Fruit fly (Drosophila melanogaster) whole organism, embryonic: ENCODE results near the gene CG32176.

ENCODE experiments used
- Abd-B ChIP-seq: fragments of 200-800 bp; sonication (Bioruptor generic); optimal IDR thresholded peaks from 2 replicates; lab custom pipeline; 2018; ENCODE audit warnings: missing biosample characterization, mild to moderate bottlenecking, missing genetic modification characterization, moderate library complexity
- Ada2b ChIP-seq: fragments of 200-800 bp; sonication (Bioruptor generic); IDR thresholded peaks from 2 replicates; pipeline ENCODE4 v1.3.6; 2022; ENCODE audit warnings: missing biosample characterization, missing genetic modification characterization
- B-H2 ChIP-seq: fragments of 200-800 bp; sonication (Bioruptor generic); optimal IDR thresholded peaks from 2 replicates; lab custom pipeline; 2018; ENCODE audit warnings: missing biosample characterization, mild to moderate bottlenecking, missing genetic modification characterization
- CG10654 ChIP-seq: fragments of 200-800 bp; sonication (Bioruptor generic); optimal IDR thresholded peaks from 2 replicates; lab custom pipeline; 2016; ENCODE audit warnings: missing biosample characterization, missing genetic modification characterization
- CG11560 ChIP-seq: fragments of 200-800 bp; sonication (Bioruptor generic); IDR thresholded peaks from 3 replicates; pipeline ENCODE4 v1.3.6; 2022; ENCODE audit warnings: missing biosample characterization, missing genetic modification characterization
- CG13287 ChIP-seq: fragments of 200-800 bp; sonication (Bioruptor generic); IDR thresholded peaks from 2 replicates; pipeline ENCODE4 v1.3.6; 2022; ENCODE audit warnings: missing biosample characterization, missing genetic modification characterization; ENCODE audit not compliant: partially characterized antibody
- CG14014 ChIP-seq: fragments of 200-800 bp; sonication (Bioruptor generic); IDR thresholded peaks from 2 replicates; pipeline ENCODE4 v1.3.6; 2022; ENCODE audit warnings: missing biosample characterization, missing genetic modification characterization
- CG1647 ChIP-seq: fragments of 200-800 bp; sonication (Bioruptor generic); optimal IDR thresholded peaks from 3 replicates; lab custom pipeline; 2016; ENCODE audit warnings: missing biosample characterization, missing genetic modification characterization
- CG17186 ChIP-seq: fragments of 200-800 bp; sonication (Bioruptor generic); optimal IDR thresholded peaks from 3 replicates; lab custom pipeline; 2017; ENCODE audit warnings: missing biosample characterization, missing genetic modification reagents, missing genetic modification characterization
- CG17328 ChIP-seq: fragments of 200-800 bp; sonication (Bioruptor generic); IDR thresholded peaks from 2 replicates; pipeline ENCODE4 v1.3.6; 2022; ENCODE audit warnings: missing biosample characterization, missing genetic modification characterization
- CG2678 ChIP-seq: fragments of 200-800 bp; sonication (Bioruptor generic); optimal IDR thresholded peaks from 3 replicates; lab custom pipeline; 2019; ENCODE audit warnings: missing biosample characterization, mild to moderate bottlenecking, missing genetic modification characterization, moderate library complexity
- CG2875 ChIP-seq: fragments of 200-800 bp; sonication (Bioruptor generic); optimal IDR thresholded peaks from 2 replicates; lab custom pipeline; 2017; ENCODE audit warnings: missing biosample characterization, mild to moderate bottlenecking, missing genetic modification characterization, missing genetic modification reagents
- CG3065 ChIP-seq: fragments of 200-800 bp; sonication (Bioruptor generic); optimal IDR thresholded peaks from 2 replicates; lab custom pipeline; 2016; ENCODE audit warnings: missing biosample characterization, missing genetic modification characterization
- CG31224 ChIP-seq: fragments of 200-800 bp; sonication (Bioruptor generic); IDR thresholded peaks from 2 replicates; pipeline ENCODE4 v1.3.6; 2022; ENCODE audit warnings: missing biosample characterization, missing genetic modification characterization
- CG32532 ChIP-seq: fragments of 200-800 bp; sonication (Bioruptor generic); IDR thresholded peaks from 2 replicates; pipeline ENCODE4 v1.3.6; 2022; ENCODE audit warnings: missing biosample characterization, missing genetic modification characterization
- CG3838 ChIP-seq: fragments of 200-800 bp; sonication (Bioruptor generic); optimal IDR thresholded peaks from 3 replicates; lab custom pipeline; 2016; ENCODE audit warnings: missing biosample characterization, missing genetic modification characterization
- CG4360 ChIP-seq: fragments of 200-800 bp; sonication (Bioruptor generic); IDR thresholded peaks from 2 replicates; pipeline ENCODE4 v1.3.6; 2022; ENCODE audit warnings: missing biosample characterization, missing genetic modification characterization
- CG4707 ChIP-seq: fragments of 200-800 bp; sonication (Bioruptor generic); optimal IDR thresholded peaks from 2 replicates; lab custom pipeline; 2018; ENCODE audit warnings: missing biosample characterization, mild to moderate bottlenecking, missing genetic modification characterization, moderate library complexity
- CG5180 ChIP-seq: fragments of 200-800 bp; sonication (Bioruptor generic); optimal IDR thresholded peaks from 3 replicates; lab custom pipeline; 2017; ENCODE audit warnings: missing biosample characterization, missing genetic modification characterization, mild to moderate bottlenecking, moderate library complexity, missing genetic modification reagents
- CG7357 ChIP-seq: fragments of 200-800 bp; sonication (Bioruptor generic); IDR thresholded peaks from 3 replicates; pipeline ENCODE4 v1.3.6; 2022; ENCODE audit warnings: missing biosample characterization, missing genetic modification characterization
- CG7745 ChIP-seq: fragments of 200-800 bp; sonication (Bioruptor generic); optimal IDR thresholded peaks from 2 replicates; lab custom pipeline; 2018; ENCODE audit warnings: missing biosample characterization, mild to moderate bottlenecking, missing genetic modification characterization, moderate library complexity
- CkIIα-i1 ChIP-seq: fragments of 200-800 bp; sonication (Bioruptor generic); IDR thresholded peaks from 2 replicates; pipeline ENCODE4 v1.3.6; 2022; ENCODE audit warnings: missing biosample characterization, missing genetic modification characterization
- Dbx ChIP-seq: fragments of 200-800 bp; sonication (Bioruptor generic); IDR thresholded peaks from 3 replicates; pipeline ENCODE4 v1.3.6; 2022; ENCODE audit warnings: missing biosample characterization, missing genetic modification characterization
- Dll ChIP-seq: fragments of 200-800 bp; sonication (Bioruptor generic); IDR thresholded peaks from 4 replicates; pipeline ENCODE4 v1.3.6; 2022; ENCODE audit warnings: missing biosample characterization, missing genetic modification characterization; ENCODE audit not compliant: partially characterized antibody
- H2.0 ChIP-seq: fragments of 200-800 bp; sonication (Bioruptor generic); IDR thresholded peaks from 2 replicates; pipeline ENCODE4 v1.3.6; 2022; ENCODE audit warnings: missing biosample characterization, missing genetic modification characterization
- NFAT ChIP-seq: fragments of 200-800 bp; sonication (Bioruptor generic); IDR thresholded peaks from 2 replicates; pipeline ENCODE4 v1.3.6; 2022; ENCODE audit warnings: missing biosample characterization, missing genetic modification characterization
- Optix ChIP-seq: fragments of 200-800 bp; sonication (Bioruptor generic); IDR thresholded peaks from 3 replicates; pipeline ENCODE4 v1.3.6; 2022; ENCODE audit warnings: missing biosample characterization, missing genetic modification characterization
- Six4 ChIP-seq: fragments of 200-800 bp; sonication (Bioruptor generic); optimal IDR thresholded peaks from 2 replicates; lab custom pipeline; 2016; ENCODE audit warnings: missing biosample characterization, missing genetic modification characterization
- bigmax ChIP-seq: fragments of 200-800 bp; sonication (Bioruptor generic); optimal IDR thresholded peaks from 2 replicates; lab custom pipeline; 2018; ENCODE audit warnings: missing biosample characterization, mild to moderate bottlenecking, missing genetic modification characterization
- chinmo ChIP-seq: fragments of 200-800 bp; sonication (Bioruptor generic); IDR thresholded peaks from 4 replicates; pipeline ENCODE4 v1.3.6; 2022; ENCODE audit warnings: missing biosample characterization, missing genetic modification characterization; ENCODE audit not compliant: partially characterized antibody
- chm ChIP-seq: fragments of 200-800 bp; sonication (Bioruptor generic); IDR thresholded peaks from 2 replicates; pipeline ENCODE4 v1.3.6; 2022; ENCODE audit warnings: missing biosample characterization, missing genetic modification characterization
- da ChIP-seq: fragments of 200-800 bp; sonication (Bioruptor generic); optimal IDR thresholded peaks from 2 replicates; lab custom pipeline; 2016; ENCODE audit warnings: missing biosample characterization, missing genetic modification characterization
- dimm ChIP-seq: fragments of 200-800 bp; sonication (Bioruptor generic); IDR thresholded peaks from 2 replicates; pipeline ENCODE4 v1.3.6; 2022; ENCODE audit warnings: missing biosample characterization, missing genetic modification characterization
- esg ChIP-seq: fragments of 200-800 bp; sonication (Bioruptor generic); conservative IDR thresholded peaks from 2 replicates; pipeline ENCODE4 v1.3.6; 2022; ENCODE audit warnings: missing biosample characterization, missing genetic modification characterization
- eyg ChIP-seq: fragments of 200-800 bp; sonication (Bioruptor generic); optimal IDR thresholded peaks from 3 replicates; lab custom pipeline; 2016; ENCODE audit warnings: missing biosample characterization, missing genetic modification characterization
- gcm ChIP-seq: fragments of 200-800 bp; sonication (Bioruptor generic); optimal IDR thresholded peaks from 2 replicates; lab custom pipeline; 2019; ENCODE audit warnings: missing biosample characterization, mild to moderate bottlenecking, missing genetic modification characterization, moderate library complexity
- h ChIP-seq: fragments of >200 bp; optimal IDR thresholded peaks from 2 replicates; lab custom pipeline; 2017
- hb ChIP-seq: fragments of 200-800 bp; sonication (Bioruptor generic); IDR thresholded peaks from 3 replicates; pipeline ENCODE4 v1.3.6; 2022; ENCODE audit warnings: missing biosample characterization, missing genetic modification characterization; ENCODE audit not compliant: partially characterized antibody
- ind ChIP-seq: fragments of 200-800 bp; sonication (Bioruptor generic); optimal IDR thresholded peaks from 3 replicates; lab custom pipeline; 2016; ENCODE audit warnings: missing biosample characterization, missing genetic modification characterization
- jumu ChIP-seq: fragments of 200-800 bp; sonication (Bioruptor generic); optimal IDR thresholded peaks from 3 replicates; lab custom pipeline; 2016; ENCODE audit warnings: missing biosample characterization, missing genetic modification characterization
- ken ChIP-seq: fragments of 200-800 bp; sonication (Bioruptor generic); IDR thresholded peaks from 3 replicates; pipeline ENCODE4 v1.3.6; 2022; ENCODE audit warnings: missing biosample characterization, missing genetic modification characterization
- lilli ChIP-seq: fragments of 200-800 bp; sonication (Bioruptor generic); optimal IDR thresholded peaks from 3 replicates; lab custom pipeline; 2016; ENCODE audit warnings: missing biosample characterization, missing genetic modification characterization
- org-1 ChIP-seq: fragments of 200-800 bp; sonication (Bioruptor generic); optimal IDR thresholded peaks from 2 replicates; lab custom pipeline; 2017; ENCODE audit warnings: missing biosample characterization, missing genetic modification characterization
- otp ChIP-seq: fragments of 200-800 bp; sonication (Bioruptor generic); IDR thresholded peaks from 3 replicates; pipeline ENCODE4, ENCODE4 v1.3.6; 2022; ENCODE audit warnings: missing biosample characterization, missing genetic modification characterization
- pnt ChIP-seq: fragments of 200-800 bp; sonication (Bioruptor generic); optimal IDR thresholded peaks from 3 replicates; lab custom pipeline; 2016; ENCODE audit warnings: missing biosample characterization, missing genetic modification characterization
- row ChIP-seq: fragments of 200-800 bp; sonication (Bioruptor generic); IDR thresholded peaks from 3 replicates; pipeline ENCODE4 v1.3.6; 2022; ENCODE audit warnings: missing biosample characterization, missing genetic modification characterization
- sens ChIP-seq: fragments of 200-800 bp; sonication (Bioruptor generic); peaks from one replicate; lab custom pipeline; 2016; ENCODE audit warnings: missing biosample characterization, missing genetic modification characterization
- sima ChIP-seq: fragments of 200-800 bp; sonication (Bioruptor generic); optimal IDR thresholded peaks from 2 replicates; lab custom pipeline; 2016; ENCODE audit warnings: missing biosample characterization, missing genetic modification characterization
- stc ChIP-seq: fragments of 200-800 bp; sonication (Bioruptor generic); IDR thresholded peaks from 2 replicates; pipeline ENCODE4 v1.3.6; 2022; ENCODE audit warnings: missing biosample characterization, missing genetic modification characterization
- tgo ChIP-seq: fragments of 200-800 bp; sonication (Bioruptor generic); IDR thresholded peaks from 3 replicates; pipeline ENCODE4 v1.3.6; 2022; ENCODE audit warnings: missing biosample characterization, missing genetic modification characterization
- twi ChIP-seq: fragments of 200-800 bp; optimal IDR thresholded peaks from 2 replicates; lab custom pipeline; 2019; ENCODE audit warnings: missing biosample characterization, mild to moderate bottlenecking, missing genetic modification characterization, moderate library complexity
- wdn ChIP-seq: fragments of 200-800 bp; sonication (Bioruptor generic); IDR thresholded peaks from 2 replicates; pipeline ENCODE4 v1.3.6; 2022; ENCODE audit warnings: missing biosample characterization, missing genetic modification characterization
- zfh1 ChIP-seq: fragments of 200-800 bp; sonication (Bioruptor generic); IDR thresholded peaks from 3 replicates; pipeline ENCODE4 v1.3.6; 2022; ENCODE audit warnings: missing biosample characterization, missing genetic modification characterization

Gene CG32176

dm6 chr3L:17421319-17421718 lies 12.3 kb upstream of the CG32176 start, which contains the start of gene blot (continued):
- TF ChIP-seq CG2875: no peak
- TF ChIP-seq row (GFP tag; lab: Robert Waterston, UW): no peak
- peak; percentile 76; the same call in 1 of the 4 replicates for TF ChIP-seq chinmo
- 0 out of 2 replicates have a peak, but pooled peaks have one; percentile 26 for TF ChIP-seq CG4360 (GFP tag; lab: Robert Waterston, UW)
- TF ChIP-seq eyg (GFP tag; lab: Kevin White, UChicago): no peak
- peak; percentile 39; the same call in 1 of the 2 replicates for TF ChIP-seq CG32532 (GFP tag; lab: Robert Waterston, UW)
- no peak for TF ChIP-seq CG7745 (tag; lab: Kevin White, UChicago)
- TF ChIP-seq CG2678 (tag; lab: Kevin White, UChicago): no peak
- TF ChIP-seq tgo (GFP tag; lab: Robert Waterston, UW): no peak
- TF ChIP-seq CG10654 (GFP tag; lab: Kevin White, UChicago): no peak
- TF ChIP-seq H2.0 (GFP tag; lab: Robert Waterston, UW): no peak
- TF ChIP-seq CG3838 (GFP tag; lab: Kevin White, UChicago): no peak
- TF ChIP-seq bigmax (GFP tag; lab: Kevin White, UChicago): no peak
- TF ChIP-seq CG14014 (GFP tag; lab: Robert Waterston, UW): peak; percentile 39; the same call in 1 of the 2 replicates
- TF ChIP-seq wdn: no peak
- peak; percentile 12 for TF ChIP-seq B-H2 (GFP tag; lab: Kevin White, UChicago)
- no peak for TF ChIP-seq twi (tag; lab: Kevin White, UChicago)
- TF ChIP-seq zfh1: no peak
- TF ChIP-seq Dbx (GFP tag; lab: Robert Waterston, UW): peak; percentile 18; the same call in 1 of the 3 replicates
- peak; percentile 83 for TF ChIP-seq chm
- TF ChIP-seq lilli (GFP tag; lab: Kevin White, UChicago): no peak
- TF ChIP-seq CG1647 (GFP tag; lab: Kevin White, UChicago): no peak
- TF ChIP-seq ken (GFP tag; lab: Robert Waterston, UW): peak; percentile 58; the same call in 1 of the 3 replicates
- no peak for TF ChIP-seq Abd-B
- no peak for TF ChIP-seq ind (GFP tag; lab: Kevin White, UChicago)
- no peak for TF ChIP-seq sens
- no peak for TF ChIP-seq h (lab: Kevin White, UChicago)
- TF ChIP-seq Optix: no peak
- TF ChIP-seq esg (GFP tag; lab: Robert Waterston, UW): no peak
- TF ChIP-seq CG17328 (GFP tag; lab: Robert Waterston, UW): 0 out of 2 replicates have a peak, but pooled peaks have one; percentile 44
- peak; percentile 34; the same call in 1 of the 3 replicates for TF ChIP-seq otp (GFP tag; lab: Robert Waterston, UW)
- no peak for TF ChIP-seq CG17186 (GFP tag; lab: Kevin White, UChicago)
- TF ChIP-seq hb: no peak
- TF ChIP-seq pnt: no peak
- TF ChIP-seq sima (GFP tag; lab: Kevin White, UChicago): no peak
- peak; percentile 36; the same call in 1 of the 2 replicates for TF ChIP-seq CG13287
- TF ChIP-seq stc: 0 out of 2 replicates have a peak, but pooled peaks have one; percentile 16
- TF ChIP-seq CG5180 (GFP tag; lab: Kevin White, UChicago): peak; percentile 11
- TF ChIP-seq CG7357: no peak
- no peak for TF ChIP-seq Ada2b (GFP tag; lab: Robert Waterston, UW)
- TF ChIP-seq CG4707 (GFP tag; lab: Kevin White, UChicago): no peak
- TF ChIP-seq Dll (GFP tag; lab: Robert Waterston, UW): peak; percentile 25; the same call in 1 of the 4 replicates
- TF ChIP-seq da (GFP tag; lab: Kevin White, UChicago): no peak
- TF ChIP-seq NFAT (GFP tag; lab: Robert Waterston, UW): 0 out of 2 replicates have a peak, but pooled peaks have one; percentile 28
- TF ChIP-seq jumu (GFP tag; lab: Kevin White, UChicago): no peak
- no peak for TF ChIP-seq CG31224 (GFP tag; lab: Robert Waterston, UW)
- TF ChIP-seq CG11560 (tag; lab: Robert Waterston, UW): no peak
- TF ChIP-seq CkIIα-i1 (GFP tag; lab: Robert Waterston, UW): no peak
- TF ChIP-seq gcm (GFP tag; lab: Kevin White, UChicago): no peak
- TF ChIP-seq org-1 (GFP tag; lab: Kevin White, UChicago): no peak
- no peak for TF ChIP-seq dimm (GFP tag; lab: Robert Waterston, UW)
- no peak for TF ChIP-seq CG3065 (GFP tag; lab: Kevin White, UChicago)
- TF ChIP-seq Six4 (GFP tag; lab: Kevin White, UChicago): no peak
